Fruit fly (Drosophila melanogaster): ENCODE data around the gene X11L.

The X11L gene

dm6 chrX:17629317-17629716 is 29.9 kb downstream of the X11L start, which contains the start of gene CG8326 (continued):
- TF ChIP-seq CG6254 (GFP tag; optimal IDR thresholded peaks at IDR 0.05) (no peak), seq (GFP tag; IDR thresholded peaks at IDR 0.05) (no peak), jing (GFP tag; optimal IDR thresholded peaks at IDR 0.05) (no peak), gfzf (GFP tag; optimal IDR thresholded peaks at IDR 0.05) (peak; percentile 62), CG14441 (GFP tag; IDR thresholded peaks at IDR 0.05) (no peak), CG9797 (GFP tag; optimal IDR thresholded peaks at IDR 0.05) (peak; percentile 30), B-H2 (GFP tag; optimal IDR thresholded peaks at IDR 0.05) (no peak), nau (GFP tag; optimal IDR thresholded peaks at IDR 0.05) (no peak), pros (GFP tag; optimal IDR thresholded peaks at IDR 0.05) (no peak), Hey (tag; optimal IDR thresholded peaks at IDR 0.05) (no peak), CG3847 (GFP tag; IDR thresholded peaks at IDR 0.05) (no peak)

dm6 chrX:17631996-17632612 is 32.7 kb downstream of the X11L start, which contains the start of the genes corolla and ND-24:
Gene corolla (minus strand): TSS chrX:17632047.
Gene ND-24 (plus strand): TSS chrX:17632089.
- TF ChIP-seq shn (GFP tag; optimal IDR thresholded peaks at IDR 0.05) (peak; percentile 69), CG18619 (GFP tag; optimal IDR thresholded peaks at IDR 0.05) (peak; percentile 68), schlank (tag; optimal IDR thresholded peaks at IDR 0.05) (no peak), sna (GFP tag; IDR thresholded peaks at IDR 0.05; ENCODE audit: partially characterized antibody) (peak; percentile 88), CG10209 (GFP tag; optimal IDR thresholded peaks at IDR 0.05) (peak; percentile 68), ab (GFP tag; optimal IDR thresholded peaks at IDR 0.05) (peak; percentile 4), trem (tag; optimal IDR thresholded peaks at IDR 0.05) (peak; percentile 69), Dp (GFP tag; optimal IDR thresholded peaks at IDR 0.05) (peak; percentile 77), zf30C (GFP tag; optimal IDR thresholded peaks at IDR 0.05) (no peak), ftz-f1 (GFP tag; optimal IDR thresholded peaks at IDR 0.05) (peak; percentile 8), Fer2 (tag; optimal IDR thresholded peaks at IDR 0.05) (peak; percentile 52), CG2889 (GFP tag; IDR thresholded peaks at IDR 0.05) (peak; percentile 84), CG6689 (GFP tag; IDR thresholded peaks at IDR 0.05) (peak; percentile 88), odd (GFP tag; optimal IDR thresholded peaks at IDR 0.05) (no peak), Oli (tag; optimal IDR thresholded peaks at IDR 0.05) (peak; percentile 62), CG12299 (tag; optimal IDR thresholded peaks at IDR 0.05) (peak; percentile 69), knrl (GFP tag; IDR thresholded peaks at IDR 0.05; ENCODE audit: partially characterized antibody) (peak; percentile 90), C15 (GFP tag; IDR thresholded peaks at IDR 0.05) (0 out of 3 replicates have a peak, but pooled peaks have one; percentile 50), Gsc (GFP tag; IDR thresholded peaks at IDR 0.05) (no peak), Kr (GFP tag; optimal IDR thresholded peaks at IDR 0.05) (no peak), Dad (GFP tag; optimal IDR thresholded peaks at IDR 0.05) (peak; percentile 71), prd (optimal IDR thresholded peaks at IDR 0.05) (no peak), prd (GFP tag; IDR thresholded peaks at IDR 0.05) (peak; percentile 93), pfk (GFP tag; optimal IDR thresholded peaks at IDR 0.05) (no peak), Fer1 (GFP tag; optimal IDR thresholded peaks at IDR 0.05) (peak; percentile 77), CG11696 (GFP tag; IDR thresholded peaks at IDR 0.05) (peak; percentile 57; the same call in 1 of the 2 replicates), fru (optimal IDR thresholded peaks at IDR 0.05) (no peak), yki (optimal IDR thresholded peaks at IDR 0.05) (no peak), nerfin-2 (GFP tag; IDR thresholded peaks at IDR 0.05; ENCODE audit: partially characterized antibody) (peak; percentile 58), bigmax (GFP tag; optimal IDR thresholded peaks at IDR 0.05) (no peak), ind (GFP tag; optimal IDR thresholded peaks at IDR 0.05) (peak; percentile 87), Elba2 (GFP tag; optimal IDR thresholded peaks at IDR 0.05) (peak; percentile 47), pho (GFP tag; optimal IDR thresholded peaks at IDR 0.05) (peak; percentile 88), MESR4 (GFP tag; optimal IDR thresholded peaks at IDR 0.05) (peak; percentile 63), CG13424 (tag; optimal IDR thresholded peaks at IDR 0.05) (peak; percentile 78), CG12391 (tag; optimal IDR thresholded peaks at IDR 0.05) (peak; percentile 92), grn (GFP tag; optimal IDR thresholded peaks at IDR 0.05) (no peak), B-H1 (GFP tag; IDR thresholded peaks at IDR 0.05) (peak; percentile 82), CG12942 (GFP tag; optimal IDR thresholded peaks at IDR 0.05) (peak; percentile 85)

Data from whole organism, embryonic.